Worm (Caenorhabditis elegans) whole organism, early embryonic: ENCODE measurements around the gene C10C6.7.

ENCODE experiments used
- B0310.2 ChIP-seq: sonication (generic microtip); optimal IDR thresholded peaks from 2 replicates; lab custom pipeline; 2016; ENCODE audit warnings: mild to moderate bottlenecking, missing genetic modification characterization, missing compliant biosample characterization
- F13C5.2 ChIP-seq: sonication (generic microtip); optimal IDR thresholded peaks from 2 replicates; lab custom pipeline; 2017; ENCODE audit warnings: mild to moderate bottlenecking, missing genetic modification characterization, inconsistent platforms, missing compliant biosample characterization
- aly-1 ChIP-seq: sonication (generic microtip); optimal IDR thresholded peaks from 2 replicates; lab custom pipeline; 2016; ENCODE audit warnings: missing genetic modification characterization, missing compliant biosample characterization
- ama-1 ChIP-seq: fragments of 150-350 bp; optimal IDR thresholded peaks from 2 replicates; lab custom pipeline; 2014
- ceh-13 ChIP-seq: fragments of 200-800 bp; sonication (Bioruptor generic); optimal IDR thresholded peaks from 2 replicates; lab custom pipeline; 2018; ENCODE audit warnings: mild to moderate bottlenecking, missing genetic modification characterization, missing compliant biosample characterization
- ceh-36 ChIP-seq: sonication (generic microtip); optimal IDR thresholded peaks from 2 replicates; lab custom pipeline; 2016; ENCODE audit warnings: missing genetic modification characterization, inconsistent platforms, missing compliant biosample characterization
- ets-7 ChIP-seq: sonication (generic microtip); optimal IDR thresholded peaks from 2 replicates; lab custom pipeline; 2016; ENCODE audit warnings: missing genotype, missing genetic modification characterization, missing compliant biosample characterization
- flt-1 ChIP-seq: fragments of 200-800 bp; sonication (Bioruptor generic); IDR thresholded peaks from 2 replicates; pipeline ENCODE4 v1.3.6; 2022; ENCODE audit warnings: missing genetic modification characterization, missing compliant biosample characterization
- hmbx-1 ChIP-seq: sonication (generic microtip); optimal IDR thresholded peaks from 2 replicates; lab custom pipeline; 2016; ENCODE audit warnings: mild to moderate bottlenecking, missing genetic modification characterization, missing compliant biosample characterization
- hmg-4 ChIP-seq: fragments of 200-800 bp; sonication (Bioruptor generic); optimal IDR thresholded peaks from 2 replicates; lab custom pipeline; 2018; ENCODE audit warnings: mild to moderate bottlenecking, missing genetic modification characterization, missing compliant biosample characterization
- hnd-1 ChIP-seq: sonication (generic microtip); optimal IDR thresholded peaks from 2 replicates; lab custom pipeline; 2016; ENCODE audit warnings: missing genetic modification characterization, missing compliant biosample characterization
- pes-1 ChIP-seq: fragments of 200-800 bp; sonication (Bioruptor generic); IDR thresholded peaks from 2 replicates; pipeline ENCODE4 v1.3.6; 2022; ENCODE audit warnings: missing genetic modification reagents, missing genetic modification characterization, missing compliant biosample characterization
- scrt-1 ChIP-seq: fragments of 200-800 bp; sonication (Bioruptor generic); IDR thresholded peaks from 2 replicates; pipeline ENCODE4 v1.3.6; 2022; ENCODE audit warnings: missing genetic modification characterization, missing compliant biosample characterization
- sea-1 ChIP-seq: fragments of 200-800 bp; sonication (Bioruptor generic); conservative IDR thresholded peaks from 2 replicates; pipeline ENCODE4 v1.3.6; 2022; ENCODE audit warnings: missing genetic modification characterization, missing compliant biosample characterization
- tbx-11 ChIP-seq: fragments of 200-800 bp; sonication (Bioruptor generic); IDR thresholded peaks from 2 replicates; pipeline ENCODE4 v1.3.6; 2022; ENCODE audit warnings: missing genetic modification characterization, missing compliant biosample characterization
- tbx-37 ChIP-seq: fragments of 200-800 bp; sonication (Bioruptor generic); conservative IDR thresholded peaks from 2 replicates; pipeline ENCODE4 v1.3.6; 2022; ENCODE audit warnings: missing genetic modification reagents, missing genetic modification characterization, missing compliant biosample characterization
- tra-4 ChIP-seq: sonication (generic microtip); optimal IDR thresholded peaks from 2 replicates; lab custom pipeline; 2017; ENCODE audit warnings: missing genetic modification characterization, missing compliant biosample characterization

C10C6.7 gene

DNA sequence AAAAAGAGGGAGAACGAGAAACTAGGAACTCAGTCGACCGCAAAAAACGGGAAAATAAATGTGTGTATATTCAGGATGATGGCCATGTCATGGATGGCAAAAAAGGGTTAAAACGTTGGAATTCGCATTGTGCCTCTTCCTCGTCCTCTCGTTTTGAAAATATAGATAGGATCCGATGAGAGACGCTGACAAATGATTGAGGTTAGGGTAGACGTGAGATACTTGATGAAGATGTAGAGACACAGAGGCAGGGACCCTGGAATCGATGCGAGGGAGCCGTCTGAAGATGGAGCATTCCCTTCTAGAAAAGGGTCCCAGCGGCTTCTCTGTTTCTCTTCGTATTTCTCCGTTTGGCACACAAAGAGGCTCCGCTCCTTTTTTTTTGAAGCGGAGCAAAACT is 27.6 kb upstream of the C10C6.7 start:
- TF ChIP-seq F13C5.2 (tag; lab: Kevin White, UChicago), result peak; percentile 2
- no peak for TF ChIP-seq B0310.2 (tag; lab: Kevin White, UChicago)

DNA sequence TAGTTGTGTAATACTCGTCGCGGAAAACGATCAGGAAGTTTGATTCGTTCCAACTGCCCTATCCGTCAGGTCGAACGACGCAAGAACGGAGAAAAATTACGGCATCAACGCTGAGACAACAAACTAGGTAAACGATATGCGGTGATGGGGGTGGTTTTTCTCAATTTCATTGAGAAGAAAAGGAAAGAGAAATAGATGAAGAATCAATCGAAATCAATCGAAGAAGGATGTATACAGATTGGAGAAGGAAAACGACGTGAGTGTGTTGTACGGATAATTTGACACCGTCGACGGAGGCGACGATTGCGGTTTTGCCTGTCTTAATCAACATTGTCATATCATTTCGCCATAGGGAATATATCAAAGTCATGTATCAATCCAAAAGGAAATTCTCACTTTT is 26.6 kb upstream of the C10C6.7 start:
- no peak for TF ChIP-seq scrt-1 (GFP tag; lab: Robert Waterston, UW)

DNA sequence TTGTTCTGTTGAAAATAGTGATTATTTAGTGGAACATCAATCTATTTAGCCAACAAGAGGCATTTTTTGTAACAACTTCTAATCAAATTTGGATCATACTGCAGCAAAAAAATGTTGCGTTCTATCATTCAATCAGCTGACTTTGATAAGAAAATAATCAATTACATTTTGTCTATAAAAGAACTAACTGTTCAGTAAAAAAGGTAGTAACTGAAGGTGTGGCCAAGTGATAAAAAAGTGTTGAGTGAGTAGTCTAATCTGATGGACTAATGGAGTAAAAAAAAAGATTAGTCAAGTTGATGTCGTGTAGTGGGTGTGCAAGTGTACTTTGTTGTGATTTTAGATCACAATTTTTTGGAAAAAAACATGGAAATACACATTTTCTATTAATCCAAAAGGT is 25.0 kb upstream of the C10C6.7 start:
- TF ChIP-seq ceh-13, result no peak
- TF ChIP-seq ama-1, result no peak
- TF ChIP-seq tbx-11 (GFP tag; lab: Robert Waterston, UW), result no peak
- no peak for TF ChIP-seq ets-7 (tag; lab: Kevin White, UChicago)
- TF ChIP-seq hmbx-1 (tag; lab: Kevin White, UChicago), result no peak
- no peak for TF ChIP-seq ceh-36 (tag; lab: Kevin White, UChicago)
- no peak for TF ChIP-seq tra-4 (tag; lab: Kevin White, UChicago)

- TF ChIP-seq aly-1 (tag; lab: Kevin White, UChicago) (no peak), ceh-36 (tag; lab: Kevin White, UChicago) (no peak), F13C5.2 (tag; lab: Kevin White, UChicago) (no peak)
Measured at ce11 chrIV:11491422-11491821, 24.1 kb upstream of the C10C6.7 start.

DNA sequence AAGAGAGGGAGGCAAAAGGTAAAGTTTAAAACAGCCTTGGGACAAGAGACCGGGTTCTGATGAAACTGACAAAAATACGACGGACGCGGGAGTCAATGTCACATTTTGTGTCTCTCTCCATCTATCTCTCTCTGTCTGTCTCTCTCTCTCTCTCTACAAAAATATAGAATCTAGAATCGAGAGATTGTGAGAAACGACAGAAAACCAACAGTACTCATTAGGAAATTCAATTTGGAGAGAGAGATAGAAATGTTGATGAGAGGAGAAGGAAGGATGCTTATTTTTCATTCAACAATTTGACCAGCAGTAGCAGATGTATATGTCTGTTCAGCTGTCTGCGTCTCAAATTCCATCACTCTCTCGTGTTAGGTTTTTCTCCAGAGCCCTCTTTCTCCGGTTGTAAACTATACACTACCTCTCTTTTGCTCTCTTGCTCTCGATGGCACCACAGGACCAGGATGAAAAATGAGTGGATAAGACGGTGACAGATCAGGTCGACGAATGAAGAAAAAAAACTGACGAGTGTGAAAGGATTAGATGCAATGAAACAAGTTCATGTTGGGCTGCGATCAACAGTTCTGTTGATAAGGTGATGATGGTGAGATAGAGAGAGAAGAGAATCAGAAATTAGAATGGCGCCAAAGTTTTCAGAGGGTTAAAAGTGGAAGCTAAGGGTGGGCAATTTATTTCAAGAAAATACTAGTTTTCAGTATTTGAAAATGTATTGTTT is 22.5 kb upstream of the C10C6.7 start:
- TF ChIP-seq hmg-4 (GFP tag; lab: Kevin White, UChicago) (no peak), hmbx-1 (tag; lab: Kevin White, UChicago) (no peak), sea-1 (GFP tag; lab: Robert Waterston, UW) (no peak), B0310.2 (tag; lab: Kevin White, UChicago) (no peak), hnd-1 (tag; lab: Kevin White, UChicago) (no peak), ceh-36 (tag; lab: Kevin White, UChicago) (no peak), aly-1 (tag; lab: Kevin White, UChicago) (no peak), ama-1 (no peak), ets-7 (tag; lab: Kevin White, UChicago) (no peak), pes-1 (GFP tag; lab: Robert Waterston, UW) (no peak), tra-4 (tag; lab: Kevin White, UChicago) (no peak), F13C5.2 (tag; lab: Kevin White, UChicago) (no peak), tbx-11 (GFP tag; lab: Robert Waterston, UW) (no peak)

ce11 chrIV:11489077-11489476 is 21.8 kb upstream of the C10C6.7 start:
- TF ChIP-seq ets-7 (tag; lab: Kevin White, UChicago) (no peak), F13C5.2 (tag; lab: Kevin White, UChicago) (no peak)

DNA sequence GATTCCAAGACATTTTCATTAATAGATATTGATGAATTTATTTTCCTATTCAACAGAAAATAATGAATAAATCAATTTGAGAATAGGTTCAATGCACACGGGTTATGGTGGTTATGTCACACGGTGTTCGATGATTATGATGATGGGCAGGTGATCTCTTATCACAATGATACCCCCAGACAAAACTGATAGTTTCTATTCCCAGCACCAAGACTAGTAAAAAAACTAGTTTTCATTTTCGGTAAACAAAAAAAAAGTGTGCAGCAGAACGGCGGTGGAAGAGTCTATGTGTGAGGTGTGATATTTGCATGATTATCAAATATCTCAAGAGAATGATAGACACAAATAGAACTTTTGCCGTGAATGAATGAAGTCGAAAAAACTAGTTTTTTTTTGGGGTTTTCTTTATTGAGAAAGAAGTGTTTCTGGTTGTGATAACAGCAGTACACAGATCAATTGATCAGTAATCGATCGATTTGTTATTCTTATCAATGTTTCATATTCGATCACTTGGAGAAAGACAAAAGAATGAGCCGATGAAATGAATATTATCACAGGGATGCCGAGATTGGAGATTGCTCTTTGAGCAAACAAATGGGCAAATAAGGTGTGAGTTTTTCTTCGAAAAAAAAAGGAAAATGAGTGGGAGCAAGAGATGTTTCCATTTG is 20.7 kb upstream of the C10C6.7 start:
- no peak for TF ChIP-seq B0310.2 (tag; lab: Kevin White, UChicago)
- no peak for TF ChIP-seq ceh-36 (tag; lab: Kevin White, UChicago)
- TF ChIP-seq hmbx-1 (tag; lab: Kevin White, UChicago), result no peak
- TF ChIP-seq flt-1 (GFP tag; lab: Robert Waterston, UW), result no peak
- TF ChIP-seq hmg-4 (GFP tag; lab: Kevin White, UChicago), result no peak
- no peak for TF ChIP-seq hnd-1 (tag; lab: Kevin White, UChicago)
- TF ChIP-seq tbx-11 (GFP tag; lab: Robert Waterston, UW), result no peak
- TF ChIP-seq F13C5.2 (tag; lab: Kevin White, UChicago), result no peak
- TF ChIP-seq ceh-13, result no peak
- TF ChIP-seq aly-1 (tag; lab: Kevin White, UChicago), result no peak
- TF ChIP-seq pes-1 (GFP tag; lab: Robert Waterston, UW), result no peak

DNA sequence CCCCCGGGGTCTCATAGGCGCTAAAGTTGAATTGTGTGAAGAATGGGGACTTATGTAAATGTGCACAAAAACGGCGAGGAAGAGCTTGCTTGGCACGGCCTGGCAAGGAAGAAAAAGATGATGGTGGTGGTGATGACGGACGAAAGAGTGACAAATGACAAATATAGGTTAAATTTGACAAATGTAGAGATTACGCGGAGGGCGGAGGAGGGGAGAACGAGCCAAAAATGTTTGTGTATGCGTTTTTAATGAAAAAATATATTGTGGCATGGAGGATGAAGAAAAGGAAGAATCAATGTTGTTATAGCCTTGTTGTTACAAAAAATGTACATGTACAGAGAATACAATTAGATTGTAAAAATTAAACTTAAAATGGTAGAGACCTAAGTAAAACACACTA is 19.5 kb upstream of the C10C6.7 start:
- TF ChIP-seq ama-1 (no peak), aly-1 (tag; lab: Kevin White, UChicago) (no peak), ceh-36 (tag; lab: Kevin White, UChicago) (no peak), ets-7 (tag; lab: Kevin White, UChicago) (no peak), flt-1 (GFP tag; lab: Robert Waterston, UW) (no peak), tra-4 (tag; lab: Kevin White, UChicago) (no peak), ceh-13 (no peak), pes-1 (GFP tag; lab: Robert Waterston, UW) (no peak), scrt-1 (GFP tag; lab: Robert Waterston, UW) (no peak), tbx-37 (no peak), F13C5.2 (tag; lab: Kevin White, UChicago) (no peak), tbx-11 (GFP tag; lab: Robert Waterston, UW) (no peak), hnd-1 (tag; lab: Kevin White, UChicago) (no peak), hmg-4 (GFP tag; lab: Kevin White, UChicago) (no peak), sea-1 (GFP tag; lab: Robert Waterston, UW) (no peak), hmbx-1 (tag; lab: Kevin White, UChicago) (no peak), B0310.2 (tag; lab: Kevin White, UChicago) (no peak)
